Fruit fly (Drosophila melanogaster) whole organism, embryonic: ENCODE results near the gene Hexim.

Source experiments
- Awh ChIP-seq: fragments of 200-800 bp; sonication (Bioruptor generic); IDR thresholded peaks from 2 replicates; pipeline ENCODE4, ENCODE4 v1.3.6; 2022; ENCODE audit warnings: missing biosample characterization, missing genetic modification characterization
- BEAF-32 ChIP-seq: fragments of 200-800 bp; sonication (Bioruptor generic); optimal IDR thresholded peaks from 3 replicates; lab custom pipeline; 2017; ENCODE audit warnings: missing biosample characterization, missing genetic modification characterization, mild to moderate bottlenecking, moderate library complexity, missing genetic modification reagents
- CG10431 ChIP-seq: fragments of 200-800 bp; sonication (Bioruptor generic); optimal IDR thresholded peaks from 3 replicates; lab custom pipeline; 2018; ENCODE audit warnings: missing biosample characterization, mild to moderate bottlenecking, missing genetic modification characterization
- CG13123 ChIP-seq: fragments of 200-800 bp; sonication (Bioruptor generic); optimal IDR thresholded peaks from 2 replicates; lab custom pipeline; 2016; ENCODE audit warnings: missing biosample characterization, missing genetic modification characterization
- CG13775 ChIP-seq: fragments of 200-800 bp; sonication (Bioruptor generic); optimal IDR thresholded peaks from 3 replicates; lab custom pipeline; 2017; ENCODE audit warnings: missing biosample characterization, mild to moderate bottlenecking, missing genetic modification characterization
- CG1603 ChIP-seq: fragments of 200-800 bp; sonication (Bioruptor generic); optimal IDR thresholded peaks from 2 replicates; lab custom pipeline; 2019; ENCODE audit warnings: missing biosample characterization, mild to moderate bottlenecking, missing genetic modification characterization, moderate library complexity
- CG1647 ChIP-seq: fragments of 200-800 bp; sonication (Bioruptor generic); optimal IDR thresholded peaks from 3 replicates; lab custom pipeline; 2016; ENCODE audit warnings: missing biosample characterization, missing genetic modification characterization
- CG17186 ChIP-seq: fragments of 200-800 bp; sonication (Bioruptor generic); optimal IDR thresholded peaks from 3 replicates; lab custom pipeline; 2017; ENCODE audit warnings: missing biosample characterization, missing genetic modification reagents, missing genetic modification characterization
- CG18476 ChIP-seq: fragments of 200-800 bp; sonication (Bioruptor generic); optimal IDR thresholded peaks from 2 replicates; lab custom pipeline; 2016; ENCODE audit warnings: missing biosample characterization, mild to moderate bottlenecking, missing genetic modification characterization
- CG18599 ChIP-seq: fragments of 200-800 bp; sonication (Bioruptor generic); optimal IDR thresholded peaks from 3 replicates; lab custom pipeline; 2017; ENCODE audit warnings: missing biosample characterization, missing genetic modification characterization, mild to moderate bottlenecking, moderate library complexity, missing genetic modification reagents
- CG2129 ChIP-seq: fragments of 200-800 bp; sonication (Bioruptor generic); IDR thresholded peaks from 2 replicates; pipeline ENCODE4 v1.3.6; 2022; ENCODE audit warnings: missing biosample characterization, missing genetic modification characterization; ENCODE audit not compliant: partially characterized antibody
- CG2202 ChIP-seq: fragments of 200-800 bp; sonication (Bioruptor generic); optimal IDR thresholded peaks from 2 replicates; lab custom pipeline; 2018; ENCODE audit warnings: missing biosample characterization, mild to moderate bottlenecking, missing genetic modification characterization
- CG2712 ChIP-seq: fragments of 200-800 bp; optimal IDR thresholded peaks from 3 replicates; lab custom pipeline; 2019; ENCODE audit warnings: missing biosample characterization, mild to moderate bottlenecking, missing genetic modification characterization, moderate library complexity
- CG31441 ChIP-seq: fragments of 200-800 bp; sonication (Bioruptor generic); IDR thresholded peaks from 2 replicates; pipeline ENCODE4 v1.3.6; 2022; ENCODE audit warnings: missing biosample characterization, missing genetic modification characterization
- CG32532 ChIP-seq: fragments of 200-800 bp; sonication (Bioruptor generic); IDR thresholded peaks from 2 replicates; pipeline ENCODE4 v1.3.6; 2022; ENCODE audit warnings: missing biosample characterization, missing genetic modification characterization
- CG34224 ChIP-seq: fragments of 200-800 bp; sonication (Bioruptor generic); IDR thresholded peaks from 3 replicates; pipeline ENCODE4 v1.3.6; 2022; ENCODE audit warnings: missing biosample characterization, missing genetic modification characterization; ENCODE audit not compliant: partially characterized antibody
- CG3838 ChIP-seq: fragments of 200-800 bp; sonication (Bioruptor generic); optimal IDR thresholded peaks from 3 replicates; lab custom pipeline; 2016; ENCODE audit warnings: missing biosample characterization, missing genetic modification characterization
- CG4617 ChIP-seq: fragments of 200-800 bp; sonication (Bioruptor generic); optimal IDR thresholded peaks from 3 replicates; lab custom pipeline; 2016; ENCODE audit warnings: missing biosample characterization, missing genetic modification characterization, borderline replicate concordance
- CG7786 ChIP-seq: fragments of 200-800 bp; sonication (Bioruptor generic); optimal IDR thresholded peaks from 2 replicates; lab custom pipeline; 2016; ENCODE audit warnings: missing biosample characterization, missing genetic modification characterization
- CG8281 ChIP-seq: fragments of 200-800 bp; sonication (Bioruptor generic); optimal IDR thresholded peaks from 2 replicates; lab custom pipeline; 2018; ENCODE audit warnings: missing biosample characterization, mild to moderate bottlenecking, missing genetic modification characterization, moderate library complexity
- CG8388 ChIP-seq: fragments of 200-800 bp; sonication (Bioruptor generic); optimal IDR thresholded peaks from 2 replicates; lab custom pipeline; 2019; ENCODE audit warnings: missing biosample characterization, mild to moderate bottlenecking, missing genetic modification characterization, moderate library complexity
- CG9817 ChIP-seq: fragments of 200-800 bp; sonication (Bioruptor generic); optimal IDR thresholded peaks from 2 replicates; lab custom pipeline; 2018; ENCODE audit warnings: missing biosample characterization, mild to moderate bottlenecking, missing genetic modification characterization, moderate library complexity
- D19A ChIP-seq: fragments of 200-800 bp; optimal IDR thresholded peaks from 3 replicates; lab custom pipeline; 2019; ENCODE audit warnings: missing biosample characterization, mild to moderate bottlenecking, missing genetic modification characterization, moderate library complexity
- H2.0 ChIP-seq: fragments of 200-800 bp; sonication (Bioruptor generic); IDR thresholded peaks from 2 replicates; pipeline ENCODE4 v1.3.6; 2022; ENCODE audit warnings: missing biosample characterization, missing genetic modification characterization
- HLH54F ChIP-seq: fragments of 200-800 bp; sonication (Bioruptor generic); optimal IDR thresholded peaks from 3 replicates; lab custom pipeline; 2016; ENCODE audit warnings: missing biosample characterization, missing genetic modification characterization
- Jarid2 ChIP-seq: fragments of 200-800 bp; sonication (Bioruptor generic); optimal IDR thresholded peaks from 3 replicates; lab custom pipeline; 2017; ENCODE audit warnings: mild to moderate bottlenecking, missing biosample characterization, missing genetic modification reagents, missing genetic modification characterization
- Lim3 ChIP-seq: fragments of 200-800 bp; sonication (Bioruptor generic); IDR thresholded peaks from 2 replicates; pipeline ENCODE4 v1.3.6; 2022; ENCODE audit warnings: missing biosample characterization, missing genetic modification characterization
- Lpt ChIP-seq: fragments of >200 bp; optimal IDR thresholded peaks from 2 replicates; lab custom pipeline; 2018; ENCODE audit warnings: missing biosample characterization, missing genetic modification characterization
- Myb ChIP-seq: fragments of 200-800 bp; sonication (Bioruptor generic); optimal IDR thresholded peaks from 2 replicates; lab custom pipeline; 2016; ENCODE audit warnings: missing biosample characterization, missing genetic modification characterization
- Nf-YB ChIP-seq: fragments of 200-800 bp; sonication (Bioruptor generic); optimal IDR thresholded peaks from 3 replicates; lab custom pipeline; 2019; ENCODE audit warnings: missing biosample characterization, mild to moderate bottlenecking, missing genetic modification characterization, moderate library complexity
- Sry-β ChIP-seq: fragments of 200-800 bp; sonication (Bioruptor generic); optimal IDR thresholded peaks from 2 replicates; lab custom pipeline; 2018; ENCODE audit warnings: missing biosample characterization, mild to moderate bottlenecking, missing genetic modification characterization, moderate library complexity
- Stat92E ChIP-seq, 3 experiments: fragments of >200 bp in 2 of 3; fragments of 200-800 bp in 1 of 3; sonication (Bioruptor generic) in 1 of 3; optimal IDR thresholded peaks; 2 replicates each; lab custom pipeline; 2017 to 2019; ENCODE audit warnings: missing biosample characterization in 3 of 3, missing genetic modification characterization in 3 of 3, mild to moderate bottlenecking in 1 of 3, moderate library complexity in 1 of 3
- abd-A ChIP-seq: fragments of 200-800 bp; sonication (Bioruptor generic); optimal IDR thresholded peaks from 3 replicates; lab custom pipeline; 2019; ENCODE audit warnings: missing biosample characterization, mild to moderate bottlenecking, missing genetic modification characterization, moderate library complexity
- crol ChIP-seq: fragments of 200-800 bp; sonication (Bioruptor generic); IDR thresholded peaks from 2 replicates; pipeline ENCODE4 v1.3.6; 2022; ENCODE audit warnings: missing biosample characterization, missing genetic modification characterization
- danr ChIP-seq: fragments of 200-800 bp; sonication (Bioruptor generic); IDR thresholded peaks from 2 replicates; pipeline ENCODE4 v1.3.6; 2022; ENCODE audit warnings: missing biosample characterization, missing genetic modification characterization
- dm ChIP-seq: fragments of 200-800 bp; sonication (Bioruptor generic); optimal IDR thresholded peaks from 3 replicates; lab custom pipeline; 2016; ENCODE audit warnings: missing biosample characterization, missing genetic modification characterization
- fu2 ChIP-seq: fragments of 200-800 bp; sonication (Bioruptor generic); optimal IDR thresholded peaks from 2 replicates; lab custom pipeline; 2016; ENCODE audit warnings: missing biosample characterization, missing genetic modification characterization
- gce ChIP-seq: fragments of 200-800 bp; sonication (Bioruptor generic); IDR thresholded peaks from 3 replicates; pipeline ENCODE4 v1.3.6; 2022; ENCODE audit warnings: missing biosample characterization, missing genetic modification characterization
- gcm ChIP-seq: fragments of 200-800 bp; sonication (Bioruptor generic); optimal IDR thresholded peaks from 2 replicates; lab custom pipeline; 2019; ENCODE audit warnings: missing biosample characterization, mild to moderate bottlenecking, missing genetic modification characterization, moderate library complexity
- gro ChIP-seq: fragments of 200-800 bp; sonication (Bioruptor generic); optimal IDR thresholded peaks from 2 replicates; lab custom pipeline; 2016; ENCODE audit warnings: missing biosample characterization, missing genetic modification characterization
- gsb ChIP-seq: fragments of 200-800 bp; sonication (Bioruptor generic); IDR thresholded peaks from 2 replicates; pipeline ENCODE4 v1.3.6; 2022; ENCODE audit warnings: missing biosample characterization, missing genetic modification characterization
- h ChIP-seq: fragments of >200 bp; optimal IDR thresholded peaks from 2 replicates; lab custom pipeline; 2017
- hbn ChIP-seq: fragments of 200-800 bp; sonication (Bioruptor generic); IDR thresholded peaks from 2 replicates; pipeline ENCODE4 v1.3.6; 2022; ENCODE audit warnings: missing biosample characterization, missing genetic modification characterization; ENCODE audit not compliant: partially characterized antibody
- jumu ChIP-seq: fragments of 200-800 bp; sonication (Bioruptor generic); optimal IDR thresholded peaks from 3 replicates; lab custom pipeline; 2016; ENCODE audit warnings: missing biosample characterization, missing genetic modification characterization
- lab ChIP-seq: fragments of 200-800 bp; sonication (Bioruptor generic); optimal IDR thresholded peaks from 3 replicates; lab custom pipeline; 2017; ENCODE audit warnings: missing biosample characterization, missing genetic modification characterization, mild to moderate bottlenecking, moderate library complexity, missing genetic modification reagents
- mld ChIP-seq: fragments of 200-800 bp; sonication (Bioruptor generic); IDR thresholded peaks from 3 replicates; pipeline ENCODE4 v1.3.6; 2022; ENCODE audit warnings: missing biosample characterization, missing genetic modification characterization; ENCODE audit not compliant: partially characterized antibody
- pnt ChIP-seq: fragments of 200-800 bp; sonication (Bioruptor generic); optimal IDR thresholded peaks from 3 replicates; lab custom pipeline; 2016; ENCODE audit warnings: missing biosample characterization, missing genetic modification characterization
- seq ChIP-seq: fragments of 200-800 bp; sonication (Bioruptor generic); IDR thresholded peaks from 2 replicates; pipeline ENCODE4 v1.3.6; 2022; ENCODE audit warnings: missing biosample characterization, missing genetic modification characterization
- sima ChIP-seq: fragments of 200-800 bp; sonication (Bioruptor generic); optimal IDR thresholded peaks from 2 replicates; lab custom pipeline; 2016; ENCODE audit warnings: missing biosample characterization, missing genetic modification characterization
- ttk ChIP-seq: fragments of 200-800 bp; sonication (Bioruptor generic); IDR thresholded peaks from 2 replicates; pipeline ENCODE4 v2.1.2; 2022; ENCODE audit warnings: missing biosample characterization, missing genetic modification characterization
- vnd ChIP-seq: fragments of 200-800 bp; sonication (Bioruptor generic); IDR thresholded peaks from 3 replicates; pipeline ENCODE4 v1.3.6; 2022; ENCODE audit warnings: missing biosample characterization, missing genetic modification characterization; ENCODE audit not compliant: partially characterized antibody

Gene Hexim

dm6 chr3R:14659354-14659804, at the start of gene Hexim (continued):
- TF ChIP-seq CG2129 (GFP tag; lab: Robert Waterston, UW) (no peak), seq (no peak), jumu (GFP tag; lab: Kevin White, UChicago) (no peak), CG18476 (GFP tag; lab: Kevin White, UChicago) (no peak), CG2712 (peak; percentile 19), lab (GFP tag; lab: Kevin White, UChicago) (no peak), ttk (GFP tag; lab: Robert Waterston, UW) (no peak), CG3838 (GFP tag; lab: Kevin White, UChicago) (no peak), danr (GFP tag; lab: Robert Waterston, UW) (no peak), mld (no peak), CG13775 (GFP tag; lab: Kevin White, UChicago) (no peak), BEAF-32 (GFP tag; lab: Kevin White, UChicago) (peak; percentile 48), CG1647 (GFP tag; lab: Kevin White, UChicago) (no peak), gce (no peak), CG17186 (GFP tag; lab: Kevin White, UChicago) (peak; percentile 21), gcm (no peak), CG10431 (GFP tag; lab: Kevin White, UChicago) (no peak), Sry-β (GFP tag; lab: Kevin White, UChicago) (no peak), CG18599 (GFP tag; lab: Kevin White, UChicago) (no peak), CG34224 (peak; percentile 19; the same call in 1 of the 3 replicates), Awh (GFP tag; lab: Robert Waterston, UW) (no peak), h (lab: Kevin White, UChicago) (no peak), CG13123 (GFP tag; lab: Kevin White, UChicago) (no peak), HLH54F (GFP tag; lab: Kevin White, UChicago) (no peak), D19A (tag; lab: Kevin White, UChicago) (no peak), CG7786 (GFP tag; lab: Kevin White, UChicago) (no peak), Jarid2 (GFP tag; lab: Kevin White, UChicago) (peak; percentile 20), gsb (no peak), gro (GFP tag; lab: Kevin White, UChicago) (peak; percentile 57), abd-A (tag; lab: Kevin White, UChicago) (no peak), Myb (GFP tag; lab: Kevin White, UChicago) (peak; percentile 59), CG9817 (tag; lab: Kevin White, UChicago) (no peak), CG31441 (no peak), Stat92E (GFP tag; optimal IDR thresholded peaks at IDR 0.05; lab: Kevin White, UChicago) (peak in 1 of 3 experiments; percentile 78), pnt (GFP tag; lab: Kevin White, UChicago) (no peak), CG2202 (no peak), fu2 (no peak), H2.0 (GFP tag; lab: Robert Waterston, UW) (no peak), vnd (GFP tag; lab: Robert Waterston, UW) (no peak), sima (GFP tag; lab: Kevin White, UChicago) (no peak), CG4617 (peak; percentile 64), dm (GFP tag; lab: Kevin White, UChicago) (no peak), Nf-YB (GFP tag; lab: Kevin White, UChicago) (peak; percentile 32), CG8388 (GFP tag; lab: Kevin White, UChicago) (no peak), CG1603 (peak; percentile 55), CG32532 (GFP tag; lab: Robert Waterston, UW) (no peak), Lim3 (no peak), crol (GFP tag; lab: Robert Waterston, UW) (no peak), CG8281 (tag; lab: Kevin White, UChicago) (no peak), Lpt (no peak), hbn (GFP tag; lab: Robert Waterston, UW) (no peak)
